Worm (Caenorhabditis elegans) whole organism, L4 larva: ENCODE measurements around the gene ssna-1.

ENCODE experiments used
- dpl-1 ChIP-seq: fragments of 150-350 bp; optimal IDR thresholded peaks from 2 replicates; lab custom pipeline; 2014; ENCODE audit warnings: missing biosample characterization, missing genetic modification reagents, missing genetic modification characterization
- lin-15B ChIP-seq: fragments of 150-350 bp; sonication (generic microtip); optimal IDR thresholded peaks from 3 replicates; lab custom pipeline; 2014; ENCODE audit warnings: missing biosample characterization, missing genetic modification characterization
- nhr-11 ChIP-seq: fragments of 150-350 bp; optimal IDR thresholded peaks from 2 replicates; lab custom pipeline; 2014; ENCODE audit warnings: missing biosample characterization, missing genetic modification characterization
- unc-39 ChIP-seq: sonication (generic microtip); optimal IDR thresholded peaks from 2 replicates; lab custom pipeline; 2017; ENCODE audit warnings: missing biosample characterization, missing genetic modification characterization

- no peak for TF ChIP-seq lin-15B
- no peak for TF ChIP-seq dpl-1
- no peak for TF ChIP-seq unc-39 (tag; lab: Kevin White, UChicago)
- no peak for TF ChIP-seq nhr-11 (tag; lab: Kevin White, UChicago)
Observed at ce11 chrIV:379605-380004, 8.3 kb upstream of the ssna-1 start.
